Worm (Caenorhabditis elegans) whole organism, L1 larva: ENCODE measurements around the gene ins-10.

Experiments
- C04F5.9 ChIP-seq: sonication (generic microtip); optimal IDR thresholded peaks from 2 replicates; lab custom pipeline; 2016; ENCODE audit warnings: missing genetic modification characterization, missing compliant biosample characterization
- C16A3.4 ChIP-seq: fragments of 150-350 bp; optimal IDR thresholded peaks from 2 replicates; lab custom pipeline; 2014; ENCODE audit warnings: missing biosample characterization, missing genetic modification characterization
- C34B4.2 ChIP-seq: sonication (generic microtip); optimal IDR thresholded peaks from 2 replicates; lab custom pipeline; 2017; ENCODE audit warnings: mild to moderate bottlenecking, missing genetic modification characterization, missing compliant biosample characterization
- aha-1 ChIP-seq: fragments of 150-350 bp; optimal IDR thresholded peaks from 2 replicates; lab custom pipeline; 2014; ENCODE audit warnings: missing biosample characterization, missing genetic modification characterization
- ama-1 ChIP-seq: fragments of 150-350 bp; optimal IDR thresholded peaks from 2 replicates; lab custom pipeline; 2014
- blmp-1 ChIP-seq: fragments of 150-350 bp; optimal IDR thresholded peaks from 2 replicates; lab custom pipeline; 2014; ENCODE audit warnings: missing biosample characterization, missing genetic modification characterization
- ceh-8 ChIP-seq: fragments of 200-800 bp; sonication (Bioruptor generic); optimal IDR thresholded peaks from 2 replicates; lab custom pipeline; 2018; ENCODE audit warnings: mild to moderate bottlenecking, missing genetic modification characterization, moderate library complexity, missing compliant biosample characterization
- ceh-82 ChIP-seq, 3 experiments: fragments of 150-350 bp in 1 of 3; sonication (generic microtip) in 2 of 3; optimal IDR thresholded peaks; 2 replicates each; lab custom pipeline; 2014 to 2017; ENCODE audit warnings: missing biosample characterization in 3 of 3, missing genetic modification characterization in 3 of 3
- ceh-88 ChIP-seq: fragments of 200-800 bp; sonication (Bioruptor generic); IDR thresholded peaks from 2 replicates; pipeline ENCODE4 v1.3.6; 2022; ENCODE audit warnings: missing genetic modification characterization, missing compliant biosample characterization
- ces-1 ChIP-seq: fragments of 150-350 bp; optimal IDR thresholded peaks from 2 replicates; lab custom pipeline; 2014; ENCODE audit warnings: missing biosample characterization, missing genetic modification reagents, missing genetic modification characterization
- dsc-1 ChIP-seq: sonication (generic microtip); optimal IDR thresholded peaks from 2 replicates; lab custom pipeline; 2016; ENCODE audit warnings: mild to moderate bottlenecking, missing genetic modification characterization, missing compliant biosample characterization
- egl-13 ChIP-seq: sonication (generic microtip); optimal IDR thresholded peaks from 2 replicates; lab custom pipeline; 2016; ENCODE audit warnings: missing genotype, missing genetic modification reagents, missing genetic modification characterization, missing compliant biosample characterization
- egl-27 ChIP-seq, 2 experiments: fragments of 150-350 bp in 1 of 2; sonication (generic microtip); optimal IDR thresholded peaks; 3 replicates each; lab custom pipeline; 2017 to 2018; ENCODE audit warnings: missing biosample characterization in 2 of 2, missing genetic modification characterization in 2 of 2, missing genetic modification reagents in 2 of 2
- elt-3 ChIP-seq, 6 experiments: fragments of 150-350 bp in 1 of 6; sonication (generic microtip); optimal IDR thresholded peaks; 2 replicates each; lab custom pipeline; 2017 to 2018; ENCODE audit warnings: missing biosample characterization in 6 of 6, missing genetic modification characterization in 6 of 6, inconsistent platforms in 1 of 6
- ets-5 ChIP-seq: fragments of 200-800 bp; sonication (Bioruptor generic); IDR thresholded peaks from 2 replicates; pipeline ENCODE4 v1.3.6; 2022; ENCODE audit warnings: missing genetic modification characterization, missing compliant biosample characterization
- fkh-4 ChIP-seq: sonication (generic microtip); optimal IDR thresholded peaks from 2 replicates; lab custom pipeline; 2016; ENCODE audit warnings: missing compliant biosample characterization, missing genetic modification characterization, borderline replicate concordance
- fkh-8 ChIP-seq: sonication (generic microtip); optimal IDR thresholded peaks from 2 replicates; lab custom pipeline; 2016; ENCODE audit warnings: mild to moderate bottlenecking, missing genetic modification characterization, missing compliant biosample characterization
- fos-1 ChIP-seq: fragments of 150-350 bp; optimal IDR thresholded peaks from 2 replicates; lab custom pipeline; 2014; ENCODE audit warnings: missing biosample characterization, missing genetic modification characterization
- hlh-17 ChIP-seq: fragments of 200-800 bp; sonication (Bioruptor generic); optimal IDR thresholded peaks from 2 replicates; lab custom pipeline; 2018; ENCODE audit warnings: missing genetic modification characterization, mild to moderate bottlenecking, missing compliant biosample characterization, moderate library complexity, borderline replicate concordance
- hlh-4 ChIP-seq: sonication (generic microtip); optimal IDR thresholded peaks from 2 replicates; lab custom pipeline; 2016; ENCODE audit warnings: mild to moderate bottlenecking, missing genetic modification characterization, missing compliant biosample characterization
- hpl-2 ChIP-seq: fragments of 150-350 bp; optimal IDR thresholded peaks from 2 replicates; lab custom pipeline; 2014; ENCODE audit warnings: missing biosample characterization, missing genetic modification reagents, missing genetic modification characterization
- irx-1 ChIP-seq: sonication (generic microtip); optimal IDR thresholded peaks from 2 replicates; lab custom pipeline; 2016; ENCODE audit warnings: missing genetic modification characterization, missing compliant biosample characterization
- jun-1 ChIP-seq: fragments of 150-350 bp; optimal IDR thresholded peaks from 2 replicates; lab custom pipeline; 2014; ENCODE audit warnings: missing biosample characterization, missing genetic modification reagents, missing genetic modification characterization
- lin-13 ChIP-seq: fragments of 150-350 bp; optimal IDR thresholded peaks from 2 replicates; lab custom pipeline; 2014; ENCODE audit warnings: missing biosample characterization, missing genetic modification reagents, missing genetic modification characterization
- lin-14 ChIP-seq: fragments of 200-800 bp; sonication (Bioruptor generic); optimal IDR thresholded peaks from 2 replicates; lab custom pipeline; 2018; ENCODE audit warnings: mild to moderate bottlenecking, missing genetic modification characterization, moderate library complexity, missing compliant biosample characterization
- lin-35 ChIP-seq, 2 experiments: fragments of 150-350 bp; optimal IDR thresholded peaks; 2 replicates each; lab custom pipeline; 2014; ENCODE audit warnings: missing biosample characterization in 2 of 2, missing genetic modification characterization in 2 of 2, missing genetic modification reagents in 2 of 2
- lsy-2 ChIP-seq, 2 experiments: fragments of 150-350 bp; optimal IDR thresholded peaks; 2 replicates each; lab custom pipeline; 2014; ENCODE audit warnings: missing biosample characterization in 2 of 2, missing genetic modification characterization in 2 of 2
- mab-9 ChIP-seq: fragments of 200-800 bp; sonication (Bioruptor generic); IDR thresholded peaks from 2 replicates; pipeline ENCODE4 v1.3.6; 2022; ENCODE audit warnings: missing genetic modification reagents, missing genetic modification characterization, missing compliant biosample characterization
- mep-1 ChIP-seq: fragments of 150-350 bp; optimal IDR thresholded peaks from 2 replicates; lab custom pipeline; 2014; ENCODE audit warnings: missing biosample characterization, missing genetic modification characterization
- nhr-12 ChIP-seq: sonication (generic microtip); optimal IDR thresholded peaks from 2 replicates; lab custom pipeline; 2017; ENCODE audit warnings: missing biosample characterization, missing genetic modification characterization
- nhr-19 ChIP-seq: fragments of 200-800 bp; sonication (Bioruptor generic); conservative IDR thresholded peaks from 2 replicates; pipeline ENCODE4 v1.3.6; 2022; ENCODE audit warnings: missing genetic modification characterization, missing compliant biosample characterization
- nhr-20 ChIP-seq: sonication (generic microtip); optimal IDR thresholded peaks from 2 replicates; lab custom pipeline; 2016; ENCODE audit warnings: mild to moderate bottlenecking, missing genetic modification characterization, missing compliant biosample characterization
- nhr-47 ChIP-seq: sonication (generic microtip); optimal IDR thresholded peaks from 2 replicates; lab custom pipeline; 2016; ENCODE audit warnings: mild to moderate bottlenecking, missing genetic modification characterization, moderate library complexity, missing compliant biosample characterization
- nhr-71 ChIP-seq: sonication (generic microtip); optimal IDR thresholded peaks from 2 replicates; lab custom pipeline; 2016; ENCODE audit warnings: mild to moderate bottlenecking, missing genetic modification characterization, moderate library complexity, missing compliant biosample characterization
- nhr-76 ChIP-seq: sonication (generic microtip); optimal IDR thresholded peaks from 2 replicates; lab custom pipeline; 2017; ENCODE audit warnings: missing biosample characterization, missing genetic modification characterization
- nhr-90 ChIP-seq: sonication (generic microtip); optimal IDR thresholded peaks from 2 replicates; lab custom pipeline; 2016; ENCODE audit warnings: mild to moderate bottlenecking, missing genetic modification characterization, missing compliant biosample characterization; ENCODE audit not compliant: poor library complexity
- pag-3 ChIP-seq: sonication (generic microtip); optimal IDR thresholded peaks from 2 replicates; lab custom pipeline; 2017; ENCODE audit warnings: missing genetic modification characterization, mild to moderate bottlenecking, missing compliant biosample characterization, antibody characterized with exemption, borderline replicate concordance; ENCODE audit not compliant: insufficient read depth
- pax-3 ChIP-seq: fragments of 200-800 bp; sonication (Bioruptor generic); optimal IDR thresholded peaks from 2 replicates; lab custom pipeline; 2018; ENCODE audit warnings: mild to moderate bottlenecking, missing genetic modification characterization, moderate library complexity, missing compliant biosample characterization
- pqm-1 ChIP-seq: sonication (generic microtip); optimal IDR thresholded peaks from 3 replicates; lab custom pipeline; 2017; ENCODE audit warnings: missing biosample characterization, missing genetic modification characterization
- rnt-1 ChIP-seq: sonication (generic microtip); optimal IDR thresholded peaks from 2 replicates; lab custom pipeline; 2016; ENCODE audit warnings: mild to moderate bottlenecking, missing genetic modification characterization, moderate library complexity, missing compliant biosample characterization
- skn-1 ChIP-seq: fragments of 150-350 bp; optimal IDR thresholded peaks from 2 replicates; lab custom pipeline; 2014; ENCODE audit warnings: missing biosample characterization, missing genetic modification characterization
- snu-23 ChIP-seq: sonication (generic microtip); optimal IDR thresholded peaks from 2 replicates; lab custom pipeline; 2016; ENCODE audit warnings: missing genetic modification characterization, missing compliant biosample characterization
- sox-4 ChIP-seq: sonication (generic microtip); optimal IDR thresholded peaks from 2 replicates; lab custom pipeline; 2016; ENCODE audit warnings: missing genetic modification characterization, missing compliant biosample characterization
- swsn-7 ChIP-seq: sonication (generic microtip); optimal IDR thresholded peaks from 2 replicates; lab custom pipeline; 2016; ENCODE audit warnings: missing genetic modification characterization, missing compliant biosample characterization
- tbx-2 ChIP-seq: sonication (generic microtip); optimal IDR thresholded peaks from 2 replicates; lab custom pipeline; 2016; ENCODE audit warnings: missing genetic modification characterization, missing compliant biosample characterization
- tlp-1 ChIP-seq: fragments of 150-350 bp; optimal IDR thresholded peaks from 2 replicates; lab custom pipeline; 2014; ENCODE audit warnings: missing biosample characterization, missing genetic modification characterization
- unc-130 ChIP-seq: fragments of 150-350 bp; optimal IDR thresholded peaks from 2 replicates; lab custom pipeline; 2017; ENCODE audit warnings: missing biosample characterization, missing genetic modification characterization, inconsistent platforms
- unc-30 ChIP-seq: sonication (generic microtip); optimal IDR thresholded peaks from 2 replicates; lab custom pipeline; 2017; ENCODE audit warnings: missing biosample characterization, missing genetic modification characterization
- unc-62 ChIP-seq: fragments of 150-350 bp; optimal IDR thresholded peaks from 2 replicates; lab custom pipeline; 2014; ENCODE audit warnings: missing biosample characterization, missing genetic modification reagents, missing genetic modification characterization
- unc-86 ChIP-seq: sonication (generic microtip); optimal IDR thresholded peaks from 2 replicates; lab custom pipeline; 2016; ENCODE audit warnings: missing genetic modification characterization, missing compliant biosample characterization
- unc-98 ChIP-seq: fragments of 200-800 bp; sonication (Bioruptor generic); IDR thresholded peaks from 2 replicates; pipeline ENCODE4 v1.3.6; 2022; ENCODE audit warnings: missing genetic modification characterization, missing compliant biosample characterization
- vab-15 ChIP-seq: sonication (generic microtip); optimal IDR thresholded peaks from 2 replicates; lab custom pipeline; 2017; ENCODE audit warnings: missing genotype, mild to moderate bottlenecking, missing genetic modification characterization, missing compliant biosample characterization
- zip-4 ChIP-seq: fragments of 200-800 bp; sonication (Bioruptor generic); optimal IDR thresholded peaks from 2 replicates; lab custom pipeline; 2018; ENCODE audit warnings: mild to moderate bottlenecking, missing genetic modification characterization, moderate library complexity, missing compliant biosample characterization
- ztf-11 ChIP-seq, 2 experiments: sonication (generic microtip); optimal IDR thresholded peaks; 2 replicates each; lab custom pipeline; 2016 to 2017; ENCODE audit warnings: missing genetic modification characterization in 2 of 2, missing biosample characterization in 1 of 2, missing compliant biosample characterization in 1 of 2

The ins-10 gene

ce11 chrV:14004342-14004741 is 29.4 kb upstream of the ins-10 start:
- no peak for TF ChIP-seq tlp-1 (tag; lab: Kevin White, UChicago)
- TF ChIP-seq ceh-8 (GFP tag; lab: Kevin White, UChicago): no peak
- no peak for TF ChIP-seq mab-9 (GFP tag; lab: Robert Waterston, UW)
- no peak for TF ChIP-seq unc-98 (GFP tag; lab: Robert Waterston, UW)
- peak; percentile 33 for TF ChIP-seq fkh-8
- no peak for TF ChIP-seq nhr-76 (tag; lab: Kevin White, UChicago)
- TF ChIP-seq pqm-1: no peak
- TF ChIP-seq C04F5.9 (tag; lab: Kevin White, UChicago): no peak
- TF ChIP-seq pax-3 (tag; lab: Kevin White, UChicago): no peak
- no peak for TF ChIP-seq blmp-1
- no peak for TF ChIP-seq unc-62 (GFP tag; lab: Kevin White, UChicago)
- TF ChIP-seq egl-13 (tag; lab: Kevin White, UChicago): no peak
- TF ChIP-seq nhr-12 (tag; lab: Kevin White, UChicago): no peak
- no peak for TF ChIP-seq sox-4 (tag; lab: Kevin White, UChicago)
- TF ChIP-seq lin-35 (GFP tag; optimal IDR thresholded peaks at IDR 0.05; lab: Kevin White, UChicago): no peak
- no peak for TF ChIP-seq swsn-7 (tag; lab: Kevin White, UChicago)
- TF ChIP-seq hpl-2: no peak
- TF ChIP-seq jun-1 (tag; lab: Kevin White, UChicago): no peak
- TF ChIP-seq hlh-17 (GFP tag; lab: Kevin White, UChicago): no peak
- no peak for TF ChIP-seq unc-130 (tag; lab: Kevin White, UChicago)
- peak; percentile 13 for TF ChIP-seq nhr-47 (tag; lab: Kevin White, UChicago)
- no peak for TF ChIP-seq elt-3 (tag; optimal IDR thresholded peaks at IDR 0.05; lab: Kevin White, UChicago)
- TF ChIP-seq lin-14: peak; percentile 36
- no peak for TF ChIP-seq snu-23
- TF ChIP-seq ces-1 (GFP tag; lab: Kevin White, UChicago): no peak
- TF ChIP-seq unc-30 (tag; lab: Kevin White, UChicago): no peak
- TF ChIP-seq C34B4.2 (tag; lab: Kevin White, UChicago): no peak
- no peak for TF ChIP-seq ceh-88 (GFP tag; lab: Robert Waterston, UW)
- no peak for TF ChIP-seq C16A3.4 (tag; lab: Kevin White, UChicago)
- no peak for TF ChIP-seq nhr-19
- peak; percentile 29 for TF ChIP-seq nhr-71 (tag; lab: Kevin White, UChicago)
- no peak for TF ChIP-seq ztf-11 (tag; optimal IDR thresholded peaks at IDR 0.05; lab: Kevin White, UChicago)
- no peak for TF ChIP-seq nhr-90 (tag; lab: Kevin White, UChicago)
- TF ChIP-seq fos-1 (tag; lab: Kevin White, UChicago): no peak
- no peak for TF ChIP-seq ama-1 (lab: Kevin White, UChicago)
- TF ChIP-seq ceh-82 (tag; optimal IDR thresholded peaks at IDR 0.05; lab: Kevin White, UChicago): no peak
- no peak for TF ChIP-seq egl-27 (tag; optimal IDR thresholded peaks at IDR 0.05; lab: Kevin White, UChicago)
- no peak for TF ChIP-seq mep-1 (tag; lab: Kevin White, UChicago)
- no peak for TF ChIP-seq zip-4 (GFP tag; lab: Kevin White, UChicago)
- no peak for TF ChIP-seq vab-15
- TF ChIP-seq lsy-2 (tag; optimal IDR thresholded peaks at IDR 0.05; lab: Kevin White, UChicago): no peak
- TF ChIP-seq tbx-2 (tag; lab: Kevin White, UChicago): no peak
- TF ChIP-seq irx-1 (tag; lab: Kevin White, UChicago): no peak
- TF ChIP-seq pag-3: no peak
- no peak for TF ChIP-seq unc-86
- no peak for TF ChIP-seq ets-5 (GFP tag; lab: Robert Waterston, UW)
- TF ChIP-seq fkh-4: peak; percentile 9
- no peak for TF ChIP-seq hlh-4
- TF ChIP-seq rnt-1: peak; percentile 4
- no peak for TF ChIP-seq aha-1 (tag; lab: Kevin White, UChicago)
- TF ChIP-seq skn-1: no peak
- TF ChIP-seq dsc-1 (tag; lab: Kevin White, UChicago): peak; percentile 64
- no peak for TF ChIP-seq lin-13
- no peak for TF ChIP-seq nhr-20 (tag; lab: Kevin White, UChicago)
